Worm (Caenorhabditis elegans): ENCODE data around the gene sra-7.

DNA sequence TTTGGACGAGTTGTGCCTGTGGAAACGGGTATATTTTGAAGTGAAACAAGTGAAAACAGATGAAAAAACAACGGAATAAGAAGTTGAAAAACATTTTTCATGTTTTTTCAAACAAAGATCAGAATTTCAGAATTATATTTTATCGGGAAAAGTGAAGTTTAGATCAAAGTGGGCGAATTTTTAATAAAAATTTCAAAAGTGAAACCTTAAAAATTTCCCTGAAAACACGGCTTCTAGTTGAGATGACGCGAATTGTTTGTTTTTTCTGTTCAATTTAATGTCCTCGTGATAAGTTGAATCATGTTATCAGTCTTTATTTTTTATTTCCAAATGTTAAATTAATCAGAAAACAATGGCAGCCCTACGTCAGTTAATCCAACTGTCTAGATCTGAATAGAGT is 37.3 kb upstream of the sra-7 start, which contains the start of gene gcy-3:
- TF ChIP-seq fos-1 (tag; optimal IDR thresholded peaks at IDR 0.05): no peak
- no peak for TF ChIP-seq efl-1 (optimal IDR thresholded peaks at IDR 0.05)
- no peak for TF ChIP-seq efl-1 (GFP tag; optimal IDR thresholded peaks at IDR 0.05 in 1 of 2)
- no peak for TF ChIP-seq fkh-10 (GFP tag; optimal IDR thresholded peaks at IDR 0.05)
- TF ChIP-seq blmp-1 (tag; optimal IDR thresholded peaks at IDR 0.05): no peak
- TF ChIP-seq F16B12.6 (tag; optimal IDR thresholded peaks at IDR 0.05): no peak
- no peak for TF ChIP-seq tbx-2 (tag; optimal IDR thresholded peaks at IDR 0.05)
- TF ChIP-seq rnt-1 (tag; optimal IDR thresholded peaks at IDR 0.05): no peak
- TF ChIP-seq C16A3.4 (tag; optimal IDR thresholded peaks at IDR 0.05): no peak
- TF ChIP-seq nhr-12 (tag; optimal IDR thresholded peaks at IDR 0.05): no peak
- TF ChIP-seq efl-3 (GFP tag; optimal IDR thresholded peaks at IDR 0.05): no peak
- TF ChIP-seq mep-1 (tag; optimal IDR thresholded peaks at IDR 0.05): no peak
- TF ChIP-seq tlp-1 (tag; optimal IDR thresholded peaks at IDR 0.05): no peak

Data from whole organism, L1 larva.